Fruit fly (Drosophila melanogaster) whole organism, prepupa: ENCODE measurements around the gene UQCR-14.

Source experiments
- Blimp-1 ChIP-seq: fragments of 200-800 bp; sonication (Bioruptor generic); optimal IDR thresholded peaks from 3 replicates; lab custom pipeline; 2017; ENCODE audit warnings: missing biosample characterization, missing genetic modification characterization, mild to moderate bottlenecking, moderate library complexity, missing genetic modification reagents
- CG10631 ChIP-seq: fragments of 200-800 bp; sonication (Bioruptor generic); optimal IDR thresholded peaks from 2 replicates; lab custom pipeline; 2016; ENCODE audit warnings: missing biosample characterization, missing genetic modification characterization
- CG10669 ChIP-seq: fragments of 200-800 bp; sonication (Bioruptor generic); optimal IDR thresholded peaks from 3 replicates; lab custom pipeline; 2018; ENCODE audit warnings: missing biosample characterization, mild to moderate bottlenecking, missing genetic modification characterization, moderate library complexity
- CG15336 ChIP-seq: fragments of 200-800 bp; sonication (Bioruptor generic); IDR thresholded peaks from 2 replicates; pipeline ENCODE4 v1.3.6; 2022; ENCODE audit warnings: missing biosample characterization, missing genetic modification characterization
- CG31627 ChIP-seq: fragments of 200-800 bp; sonication (Bioruptor generic); optimal IDR thresholded peaks from 3 replicates; lab custom pipeline; 2016; ENCODE audit warnings: missing biosample characterization, missing genetic modification characterization
- CG32006 ChIP-seq: fragments of 200-800 bp; sonication (Bioruptor generic); optimal IDR thresholded peaks from 3 replicates; lab custom pipeline; 2017; ENCODE audit warnings: missing biosample characterization, mild to moderate bottlenecking, missing genetic modification characterization
- CG4318 ChIP-seq: fragments of 200-800 bp; sonication (Bioruptor generic); optimal IDR thresholded peaks from 3 replicates; lab custom pipeline; 2017; ENCODE audit warnings: missing biosample characterization, mild to moderate bottlenecking, missing genetic modification characterization
- CG6163 ChIP-seq: fragments of 200-800 bp; sonication (Bioruptor generic); IDR thresholded peaks from 3 replicates; pipeline ENCODE4 v1.3.6; 2022; ENCODE audit warnings: missing biosample characterization, missing genetic modification characterization
- CG6854 ChIP-seq: fragments of 200-800 bp; sonication (Bioruptor generic); optimal IDR thresholded peaks from 2 replicates; lab custom pipeline; 2017; ENCODE audit warnings: missing biosample characterization, mild to moderate bottlenecking, missing genetic modification characterization
- CG9139 ChIP-seq: fragments of 200-800 bp; sonication (Bioruptor generic); optimal IDR thresholded peaks from 3 replicates; lab custom pipeline; 2017; ENCODE audit warnings: missing biosample characterization, mild to moderate bottlenecking, missing genetic modification characterization
- Gug ChIP-seq: fragments of 200-800 bp; sonication (Bioruptor generic); IDR thresholded peaks from 2 replicates; pipeline ENCODE4 v1.3.6; 2022; ENCODE audit warnings: missing biosample characterization, missing genetic modification characterization
- Hr39 ChIP-seq: fragments of 200-800 bp; sonication (Bioruptor generic); optimal IDR thresholded peaks from 2 replicates; lab custom pipeline; 2016; ENCODE audit warnings: missing biosample characterization, missing genetic modification characterization
- Lpt ChIP-seq: fragments of 200-800 bp; sonication (Bioruptor generic); optimal IDR thresholded peaks from 3 replicates; lab custom pipeline; 2016; ENCODE audit warnings: missing biosample characterization, missing genetic modification characterization
- OdsH ChIP-seq: fragments of 200-800 bp; sonication (Bioruptor generic); optimal IDR thresholded peaks from 3 replicates; lab custom pipeline; 2016; ENCODE audit warnings: missing biosample characterization, missing genetic modification characterization
- Sox102F ChIP-seq: fragments of 200-800 bp; sonication (Bioruptor generic); optimal IDR thresholded peaks from 2 replicates; lab custom pipeline; 2016; ENCODE audit warnings: missing biosample characterization, mild to moderate bottlenecking, missing genetic modification characterization
- achi ChIP-seq: fragments of 200-800 bp; sonication (Bioruptor generic); optimal IDR thresholded peaks from 3 replicates; lab custom pipeline; 2016; ENCODE audit warnings: missing biosample characterization, missing genetic modification characterization
- acj6 ChIP-seq: fragments of 200-800 bp; sonication (Bioruptor generic); optimal IDR thresholded peaks from 3 replicates; lab custom pipeline; 2016; ENCODE audit warnings: missing biosample characterization, missing genetic modification characterization
- dsx ChIP-seq: fragments of 200-800 bp; optimal IDR thresholded peaks from 3 replicates; lab custom pipeline; 2019; ENCODE audit warnings: missing biosample characterization, mild to moderate bottlenecking, missing genetic modification characterization, moderate library complexity; ENCODE audit not compliant: poor library complexity, severe bottlenecking
- eg ChIP-seq: fragments of 200-800 bp; sonication (Bioruptor generic); IDR thresholded peaks from 3 replicates; pipeline ENCODE4 v1.3.6; 2022; ENCODE audit warnings: missing biosample characterization, missing genetic modification characterization
- spab ChIP-seq: fragments of 200-800 bp; sonication (Bioruptor generic); optimal IDR thresholded peaks from 2 replicates; lab custom pipeline; 2017; ENCODE audit warnings: missing biosample characterization, mild to moderate bottlenecking, missing genetic modification characterization, missing genetic modification reagents
- svp ChIP-seq: fragments of 200-800 bp; sonication (Bioruptor generic); peaks from one replicate; lab custom pipeline; 2016; ENCODE audit warnings: missing biosample characterization, missing genetic modification characterization

The UQCR-14 gene

dm6 chrX:16335107-16335642 lies 49.1 kb downstream of the UQCR-14 start (continued):
- TF ChIP-seq achi (GFP tag; lab: Kevin White, UChicago) = peak; percentile 80
- TF ChIP-seq eg (GFP tag; lab: Robert Waterston, UW) = peak; percentile 91
- TF ChIP-seq CG15336 (GFP tag; lab: Robert Waterston, UW) = peak; percentile 86
- peak; percentile 82 for TF ChIP-seq acj6 (GFP tag; lab: Kevin White, UChicago)
- TF ChIP-seq Hr39 (GFP tag; lab: Kevin White, UChicago) = peak; percentile 76
- TF ChIP-seq Gug = peak; percentile 78
- TF ChIP-seq dsx = peak; percentile 62
- peak; percentile 69 for TF ChIP-seq Lpt (GFP tag; lab: Kevin White, UChicago)
- TF ChIP-seq CG9139 (GFP tag; lab: Kevin White, UChicago) = no peak
- peak; percentile 67 for TF ChIP-seq CG10669
- TF ChIP-seq Blimp-1 = no peak
- TF ChIP-seq CG4318 (GFP tag; lab: Kevin White, UChicago) = peak; percentile 68
- TF ChIP-seq CG32006 (GFP tag; lab: Kevin White, UChicago) = peak; percentile 81
- TF ChIP-seq svp = peak; percentile 86
- TF ChIP-seq CG10631 (GFP tag; lab: Kevin White, UChicago) = peak; percentile 70
- peak; percentile 85 for TF ChIP-seq OdsH (GFP tag; lab: Kevin White, UChicago)
- TF ChIP-seq Sox102F (GFP tag; lab: Kevin White, UChicago) = peak; percentile 80
- TF ChIP-seq spab = peak; percentile 31
- peak; percentile 22 for TF ChIP-seq CG6854
- peak; percentile 75 for TF ChIP-seq CG31627 (GFP tag; lab: Kevin White, UChicago)
- TF ChIP-seq CG6163 (GFP tag; lab: Robert Waterston, UW) = peak; percentile 86
- TF ChIP-seq, all 60 proteins: peak for 55
